Fruit fly (Drosophila melanogaster): ENCODE data around the gene CSN3.

DNA sequence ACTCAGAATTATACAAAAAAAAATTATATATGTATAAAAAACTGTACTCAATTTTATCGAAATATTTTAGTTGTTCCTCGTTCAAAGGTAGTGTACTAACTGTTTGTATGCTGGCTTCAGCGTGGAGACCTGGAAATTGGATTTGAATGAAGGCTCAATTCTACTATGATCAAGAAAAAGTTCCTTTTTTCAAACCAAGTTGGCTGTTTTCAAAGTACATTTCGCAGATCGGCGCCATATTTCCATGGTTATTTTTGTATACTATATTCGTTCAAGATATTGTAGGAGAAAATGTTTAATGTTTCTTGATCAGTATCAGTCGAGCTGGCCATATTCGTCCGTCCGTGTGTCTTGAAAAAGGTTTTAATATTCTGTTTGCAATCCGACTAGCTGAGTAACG, 23.4 kb downstream of the CSN3 start, which contains the start of gene Mst77F:
- TF ChIP-seq ss (GFP tag; optimal IDR thresholded peaks at IDR 0.05) (no peak), CG34406 (GFP tag; optimal IDR thresholded peaks at IDR 0.05) (no peak), CG11762 (GFP tag; optimal IDR thresholded peaks at IDR 0.05; ENCODE audit: insufficient read depth) (no peak), CG6854 (GFP tag; optimal IDR thresholded peaks at IDR 0.05) (no peak), CG3032 (tag; optimal IDR thresholded peaks at IDR 0.05) (no peak), Blimp-1 (GFP tag; optimal IDR thresholded peaks at IDR 0.05) (no peak), Gug (GFP tag; IDR thresholded peaks at IDR 0.05) (no peak), CG6276 (GFP tag; optimal IDR thresholded peaks at IDR 0.05) (no peak), CG15336 (GFP tag; IDR thresholded peaks at IDR 0.05) (no peak), eg (GFP tag; IDR thresholded peaks at IDR 0.05) (no peak), Eip93F (GFP tag; optimal IDR thresholded peaks at IDR 0.05) (no peak)
